Fruit fly (Drosophila melanogaster): Measurements from ENCODE around the gene Cpr72Ec.

Gene Cpr72Ec

dm6 chr3L:16356171-16356765 is 10.9 kb downstream of the Cpr72Ec start (continued):
- TF ChIP-seq CG17612 (GFP tag; IDR thresholded peaks at IDR 0.05) (no peak), ATbp (GFP tag; optimal IDR thresholded peaks at IDR 0.05) (no peak), CG12659 (GFP tag; optimal IDR thresholded peaks at IDR 0.05) (no peak), HLH54F (GFP tag; optimal IDR thresholded peaks at IDR 0.05) (no peak), Sry-β (GFP tag; optimal IDR thresholded peaks at IDR 0.05) (no peak), CG7987 (GFP tag; optimal IDR thresholded peaks at IDR 0.05) (no peak), CG4820 (GFP tag; optimal IDR thresholded peaks at IDR 0.05) (no peak), CG17802 (tag; optimal IDR thresholded peaks at IDR 0.05) (no peak), oc (tag; optimal IDR thresholded peaks at IDR 0.05) (no peak), CG18764 (GFP tag; optimal IDR thresholded peaks at IDR 0.05) (no peak), Jarid2 (GFP tag; optimal IDR thresholded peaks at IDR 0.05) (no peak), CG8290 (GFP tag; optimal IDR thresholded peaks at IDR 0.05) (no peak), CG8290 (tag; optimal IDR thresholded peaks at IDR 0.05) (peak in 1 of 2 experiments; percentile 48), mirr (GFP tag; optimal IDR thresholded peaks at IDR 0.05) (peak; percentile 97), CG5245 (GFP tag; optimal IDR thresholded peaks at IDR 0.05) (no peak), chm (GFP tag; IDR thresholded peaks at IDR 0.05) (no peak), Atf-2 (GFP tag; optimal IDR thresholded peaks at IDR 0.05) (no peak), gsb-n (tag; optimal IDR thresholded peaks at IDR 0.05) (no peak), CG4424 (GFP tag; optimal IDR thresholded peaks at IDR 0.05) (no peak), fu2 (GFP tag; optimal IDR thresholded peaks at IDR 0.05) (no peak), Fer1 (GFP tag; optimal IDR thresholded peaks at IDR 0.05) (peak; percentile 25), jumu (GFP tag; optimal IDR thresholded peaks at IDR 0.05) (no peak), cg (GFP tag; optimal IDR thresholded peaks at IDR 0.05) (no peak), Atf6 (GFP tag; IDR thresholded peaks at IDR 0.05) (peak; percentile 50; the same call in 1 of the 2 replicates), jigr1 (GFP tag; IDR thresholded peaks at IDR 0.05) (no peak), CG7372 (GFP tag; IDR thresholded peaks at IDR 0.05) (no peak), stc (GFP tag; IDR thresholded peaks at IDR 0.05) (no peak), CG12299 (tag; optimal IDR thresholded peaks at IDR 0.05) (no peak), CG10321 (GFP tag; IDR thresholded peaks at IDR 0.05) (0 out of 2 replicates have a peak, but pooled peaks have one; percentile 17), caup (GFP tag; optimal IDR thresholded peaks at IDR 0.05; ENCODE audit: severe bottlenecking) (no peak), odd (GFP tag; optimal IDR thresholded peaks at IDR 0.05) (no peak), CoRest (tag; optimal IDR thresholded peaks at IDR 0.05) (no peak), CG10565 (GFP tag; optimal IDR thresholded peaks at IDR 0.05) (no peak), CG2120 (GFP tag; optimal IDR thresholded peaks at IDR 0.05) (no peak), tll (GFP tag; optimal IDR thresholded peaks at IDR 0.05) (no peak), D19B (GFP tag; optimal IDR thresholded peaks at IDR 0.05) (no peak), sr (GFP tag; IDR thresholded peaks at IDR 0.05) (no peak), schlank (tag; optimal IDR thresholded peaks at IDR 0.05) (peak; percentile 48), sna (GFP tag; IDR thresholded peaks at IDR 0.05; ENCODE audit: partially characterized antibody) (no peak), NC2α (GFP tag; optimal IDR thresholded peaks at IDR 0.05) (no peak), mam (GFP tag; optimal IDR thresholded peaks at IDR 0.05) (no peak), H2.0 (GFP tag; IDR thresholded peaks at IDR 0.05) (no peak), CG10366 (GFP tag; IDR thresholded peaks at IDR 0.05) (no peak), grn (GFP tag; optimal IDR thresholded peaks at IDR 0.05) (peak; percentile 68), CG4707 (GFP tag; optimal IDR thresholded peaks at IDR 0.05) (no peak), h (optimal IDR thresholded peaks at IDR 0.05) (no peak), HLH3B (GFP tag; IDR thresholded peaks at IDR 0.05) (no peak), vnd (GFP tag; IDR thresholded peaks at IDR 0.05; ENCODE audit: partially characterized antibody) (no peak), ci (GFP tag; IDR thresholded peaks at IDR 0.05) (no peak), Adf1 (GFP tag; IDR thresholded peaks at IDR 0.05) (no peak), CG10543 (GFP tag; optimal IDR thresholded peaks at IDR 0.05) (peak; percentile 11), slbo (GFP tag; IDR thresholded peaks at IDR 0.05) (no peak)
